Fruit fly (Drosophila melanogaster) whole organism, prepupa: Measurements from ENCODE around the gene Mgat4a.

ENCODE experiments used
- Blimp-1 ChIP-seq: fragments of 200-800 bp; sonication (Bioruptor generic); optimal IDR thresholded peaks from 3 replicates; lab custom pipeline; 2017; ENCODE audit warnings: missing biosample characterization, missing genetic modification characterization, mild to moderate bottlenecking, moderate library complexity, missing genetic modification reagents
- CG10669 ChIP-seq: fragments of 200-800 bp; sonication (Bioruptor generic); optimal IDR thresholded peaks from 3 replicates; lab custom pipeline; 2018; ENCODE audit warnings: missing biosample characterization, mild to moderate bottlenecking, missing genetic modification characterization, moderate library complexity
- CG11294 ChIP-seq: fragments of 200-800 bp; sonication (Bioruptor generic); IDR thresholded peaks from 2 replicates; pipeline ENCODE4 v1.3.6; 2022; ENCODE audit warnings: missing biosample characterization, missing genetic modification characterization
- CG11762 ChIP-seq: fragments of 200-800 bp; sonication (Bioruptor generic); optimal IDR thresholded peaks from 3 replicates; lab custom pipeline; 2016; ENCODE audit warnings: missing biosample characterization, missing genetic modification characterization; ENCODE audit not compliant: insufficient read depth
- CG11902 ChIP-seq: fragments of 200-800 bp; sonication (Bioruptor generic); optimal IDR thresholded peaks from 3 replicates; lab custom pipeline; 2016; ENCODE audit warnings: missing biosample characterization, missing genetic modification characterization
- CG1621 ChIP-seq: fragments of 200-800 bp; sonication (Bioruptor generic); optimal IDR thresholded peaks from 3 replicates; lab custom pipeline; 2018; ENCODE audit warnings: missing biosample characterization, mild to moderate bottlenecking, missing genetic modification characterization
- CG16779 ChIP-seq: fragments of 200-800 bp; sonication (Bioruptor generic); optimal IDR thresholded peaks from 3 replicates; lab custom pipeline; 2017; ENCODE audit warnings: missing biosample characterization, mild to moderate bottlenecking, missing genetic modification characterization
- CG3032 ChIP-seq: fragments of 200-800 bp; optimal IDR thresholded peaks from 2 replicates; lab custom pipeline; 2019; ENCODE audit warnings: missing biosample characterization, mild to moderate bottlenecking, missing genetic modification characterization, moderate library complexity
- CG31627 ChIP-seq: fragments of 200-800 bp; sonication (Bioruptor generic); optimal IDR thresholded peaks from 3 replicates; lab custom pipeline; 2016; ENCODE audit warnings: missing biosample characterization, missing genetic modification characterization
- CG32006 ChIP-seq: fragments of 200-800 bp; sonication (Bioruptor generic); optimal IDR thresholded peaks from 3 replicates; lab custom pipeline; 2017; ENCODE audit warnings: missing biosample characterization, mild to moderate bottlenecking, missing genetic modification characterization
- CG34406 ChIP-seq: fragments of 200-800 bp; sonication (Bioruptor generic); optimal IDR thresholded peaks from 3 replicates; lab custom pipeline; 2016; ENCODE audit warnings: missing biosample characterization, missing genetic modification characterization
- CG3919 ChIP-seq: fragments of 200-800 bp; sonication (Bioruptor generic); optimal IDR thresholded peaks from 3 replicates; lab custom pipeline; 2016; ENCODE audit warnings: missing biosample characterization, missing genetic modification characterization
- CG6163 ChIP-seq: fragments of 200-800 bp; sonication (Bioruptor generic); IDR thresholded peaks from 3 replicates; pipeline ENCODE4 v1.3.6; 2022; ENCODE audit warnings: missing biosample characterization, missing genetic modification characterization
- CG6276 ChIP-seq: fragments of 200-800 bp; sonication (Bioruptor generic); optimal IDR thresholded peaks from 2 replicates; lab custom pipeline; 2017; ENCODE audit warnings: missing biosample characterization, mild to moderate bottlenecking, missing genetic modification characterization
- CG6792 ChIP-seq: fragments of 200-800 bp; sonication (Bioruptor generic); optimal IDR thresholded peaks from 3 replicates; lab custom pipeline; 2016; ENCODE audit warnings: missing biosample characterization, missing genetic modification characterization
- CG6854 ChIP-seq: fragments of 200-800 bp; sonication (Bioruptor generic); optimal IDR thresholded peaks from 2 replicates; lab custom pipeline; 2017; ENCODE audit warnings: missing biosample characterization, mild to moderate bottlenecking, missing genetic modification characterization
- CG8119 ChIP-seq: fragments of 200-800 bp; sonication (Bioruptor generic); IDR thresholded peaks from 3 replicates; pipeline ENCODE4 v1.3.6; 2022; ENCODE audit warnings: missing biosample characterization, missing genetic modification characterization
- CG8319 ChIP-seq: fragments of 200-800 bp; sonication (Bioruptor generic); optimal IDR thresholded peaks from 3 replicates; lab custom pipeline; 2016; ENCODE audit warnings: missing biosample characterization, missing genetic modification characterization
- CG8632 ChIP-seq: fragments of 200-800 bp; sonication (Bioruptor generic); optimal IDR thresholded peaks from 3 replicates; lab custom pipeline; 2016; ENCODE audit warnings: missing biosample characterization, missing genetic modification characterization
- CG9139 ChIP-seq: fragments of 200-800 bp; sonication (Bioruptor generic); optimal IDR thresholded peaks from 3 replicates; lab custom pipeline; 2017; ENCODE audit warnings: missing biosample characterization, mild to moderate bottlenecking, missing genetic modification characterization
- Eip75B ChIP-seq: fragments of 200-800 bp; sonication (Bioruptor generic); optimal IDR thresholded peaks from 3 replicates; lab custom pipeline; 2016; ENCODE audit warnings: missing biosample characterization, missing genetic modification characterization
- Eip78C ChIP-seq: fragments of 200-800 bp; sonication (Bioruptor generic); peaks from one replicate; lab custom pipeline; 2016; ENCODE audit warnings: missing biosample characterization, missing genetic modification characterization
- Eip93F ChIP-seq: fragments of 200-800 bp; sonication (Bioruptor generic); optimal IDR thresholded peaks from 2 replicates; lab custom pipeline; 2016; ENCODE audit warnings: missing biosample characterization, mild to moderate bottlenecking, missing genetic modification characterization
- Ets21C ChIP-seq: fragments of 200-800 bp; sonication (Bioruptor generic); optimal IDR thresholded peaks from 3 replicates; lab custom pipeline; 2016; ENCODE audit warnings: missing biosample characterization, missing genetic modification characterization
- Ets96B ChIP-seq: fragments of 200-800 bp; optimal IDR thresholded peaks from 2 replicates; lab custom pipeline; 2019; ENCODE audit warnings: missing biosample characterization, mild to moderate bottlenecking, missing genetic modification characterization, moderate library complexity
- Gug ChIP-seq: fragments of 200-800 bp; sonication (Bioruptor generic); IDR thresholded peaks from 2 replicates; pipeline ENCODE4 v1.3.6; 2022; ENCODE audit warnings: missing biosample characterization, missing genetic modification characterization
- Hr38 ChIP-seq: sonication (Bioruptor generic); optimal IDR thresholded peaks from 2 replicates; lab custom pipeline; 2016; ENCODE audit warnings: missing biosample characterization, missing genetic modification characterization
- Hr39 ChIP-seq: fragments of 200-800 bp; sonication (Bioruptor generic); optimal IDR thresholded peaks from 2 replicates; lab custom pipeline; 2016; ENCODE audit warnings: missing biosample characterization, missing genetic modification characterization
- Hr4 ChIP-seq: fragments of 200-800 bp; sonication (Bioruptor generic); optimal IDR thresholded peaks from 3 replicates; lab custom pipeline; 2016; ENCODE audit warnings: missing biosample characterization, missing genetic modification characterization
- Met ChIP-seq: fragments of 200-800 bp; sonication (Bioruptor generic); optimal IDR thresholded peaks from 3 replicates; lab custom pipeline; 2016; ENCODE audit warnings: missing biosample characterization, missing genetic modification characterization
- Smox ChIP-seq: fragments of 200-800 bp; sonication (Bioruptor generic); optimal IDR thresholded peaks from 3 replicates; lab custom pipeline; 2016; ENCODE audit warnings: missing biosample characterization, missing genetic modification characterization
- Sox14 ChIP-seq: fragments of 200-800 bp; sonication (Bioruptor generic); optimal IDR thresholded peaks from 3 replicates; lab custom pipeline; 2016; ENCODE audit warnings: missing biosample characterization, missing genetic modification characterization
- Sox15 ChIP-seq: fragments of 200-800 bp; sonication (Bioruptor generic); optimal IDR thresholded peaks from 3 replicates; lab custom pipeline; 2016; ENCODE audit warnings: missing biosample characterization, missing genetic modification characterization
- achi ChIP-seq: fragments of 200-800 bp; sonication (Bioruptor generic); optimal IDR thresholded peaks from 3 replicates; lab custom pipeline; 2016; ENCODE audit warnings: missing biosample characterization, missing genetic modification characterization
- dac ChIP-seq: fragments of 200-800 bp; sonication (Bioruptor generic); optimal IDR thresholded peaks from 2 replicates; lab custom pipeline; 2017; ENCODE audit warnings: missing biosample characterization, mild to moderate bottlenecking, missing genetic modification characterization
- dsx ChIP-seq: fragments of 200-800 bp; optimal IDR thresholded peaks from 3 replicates; lab custom pipeline; 2019; ENCODE audit warnings: missing biosample characterization, mild to moderate bottlenecking, missing genetic modification characterization, moderate library complexity; ENCODE audit not compliant: poor library complexity, severe bottlenecking
- eg ChIP-seq: fragments of 200-800 bp; sonication (Bioruptor generic); IDR thresholded peaks from 3 replicates; pipeline ENCODE4 v1.3.6; 2022; ENCODE audit warnings: missing biosample characterization, missing genetic modification characterization
- esn ChIP-seq: fragments of 200-800 bp; sonication (Bioruptor generic); optimal IDR thresholded peaks from 2 replicates; lab custom pipeline; 2016; ENCODE audit warnings: missing biosample characterization, mild to moderate bottlenecking, missing genetic modification characterization, moderate library complexity
- fd85E ChIP-seq: fragments of 200-800 bp; sonication (Bioruptor generic); optimal IDR thresholded peaks from 3 replicates; lab custom pipeline; 2016; ENCODE audit warnings: missing biosample characterization, missing genetic modification characterization
- fkh ChIP-seq: fragments of 200-800 bp; sonication (Bioruptor generic); optimal IDR thresholded peaks from 3 replicates; lab custom pipeline; 2017; ENCODE audit warnings: missing biosample characterization, mild to moderate bottlenecking, missing genetic modification characterization, moderate library complexity
- lz ChIP-seq: fragments of 200-800 bp; sonication (Bioruptor generic); optimal IDR thresholded peaks from 3 replicates; lab custom pipeline; 2016; ENCODE audit warnings: missing biosample characterization, missing genetic modification characterization
- net ChIP-seq: fragments of 200-800 bp; sonication (Bioruptor generic); optimal IDR thresholded peaks from 3 replicates; lab custom pipeline; 2016; ENCODE audit warnings: missing biosample characterization, missing genetic modification characterization
- pdm3 ChIP-seq: fragments of 200-800 bp; sonication (Bioruptor generic); optimal IDR thresholded peaks from 3 replicates; lab custom pipeline; 2016; ENCODE audit warnings: missing biosample characterization, missing genetic modification characterization
- spab ChIP-seq: fragments of 200-800 bp; sonication (Bioruptor generic); optimal IDR thresholded peaks from 2 replicates; lab custom pipeline; 2017; ENCODE audit warnings: missing biosample characterization, mild to moderate bottlenecking, missing genetic modification characterization, missing genetic modification reagents
- ss ChIP-seq, 2 experiments: fragments of 200-800 bp; sonication (Bioruptor generic); optimal IDR thresholded peaks; 2 replicates in 1 of 2; 3 replicates in 1 of 2; lab custom pipeline; 2017 to 2018; ENCODE audit warnings: mild to moderate bottlenecking in 2 of 2, missing biosample characterization in 2 of 2, missing genetic modification characterization in 2 of 2, moderate library complexity in 1 of 2
- svp ChIP-seq: fragments of 200-800 bp; sonication (Bioruptor generic); peaks from one replicate; lab custom pipeline; 2016; ENCODE audit warnings: missing biosample characterization, missing genetic modification characterization
- topi ChIP-seq: fragments of 200-800 bp; sonication (Bioruptor generic); optimal IDR thresholded peaks from 3 replicates; lab custom pipeline; 2016; ENCODE audit warnings: missing biosample characterization, missing genetic modification characterization

Mgat4a gene

dm6 chr3L:14785492-14785916 lies 23.7 kb downstream of the Mgat4a start (continued):
- TF ChIP-seq achi (GFP tag; lab: Kevin White, UChicago) (peak; percentile 81), esn (GFP tag; lab: Kevin White, UChicago) (peak; percentile 60), fkh (GFP tag; lab: Kevin White, UChicago) (no peak), dac (peak; percentile 68), CG31627 (GFP tag; lab: Kevin White, UChicago) (peak; percentile 86), Eip75B (GFP tag; lab: Kevin White, UChicago) (peak; percentile 79), Smox (peak; percentile 68), CG8319 (GFP tag; lab: Kevin White, UChicago) (peak; percentile 69), CG34406 (GFP tag; lab: Kevin White, UChicago) (peak; percentile 54), CG16779 (tag; lab: Kevin White, UChicago) (peak; percentile 42), CG32006 (peak; percentile 94), Ets21C (GFP tag; lab: Kevin White, UChicago) (peak; percentile 44), CG8119 (GFP tag; lab: Robert Waterston, UW) (peak; percentile 84), Hr38 (GFP tag; lab: Kevin White, UChicago) (no peak), Ets96B (tag; lab: Kevin White, UChicago) (peak; percentile 80), pdm3 (GFP tag; lab: Kevin White, UChicago) (peak; percentile 87), svp (GFP tag; lab: Kevin White, UChicago) (peak; percentile 93), lz (GFP tag; lab: Kevin White, UChicago) (peak; percentile 70)

- TF ChIP-seq CG1621 (tag; lab: Kevin White, UChicago) (peak; percentile 45), svp (GFP tag; lab: Kevin White, UChicago) (peak; percentile 83), CG6163 (GFP tag; lab: Robert Waterston, UW) (peak; percentile 52; the same call in 2 of the 3 replicates), CG9139 (GFP tag; lab: Kevin White, UChicago) (peak; percentile 33), eg (peak; percentile 76), Eip78C (GFP tag; lab: Kevin White, UChicago) (peak; percentile 74), topi (GFP tag; lab: Kevin White, UChicago) (peak; percentile 25), Hr39 (GFP tag; lab: Kevin White, UChicago) (peak; percentile 75), CG8632 (GFP tag; lab: Kevin White, UChicago) (peak; percentile 84), ss (GFP tag; optimal IDR thresholded peaks at IDR 0.05; lab: Kevin White, UChicago) (peak; percentile 41 to 65), dac (peak; percentile 51), CG8119 (GFP tag; lab: Robert Waterston, UW) (peak; percentile 75), achi (GFP tag; lab: Kevin White, UChicago) (peak; percentile 82), Sox15 (GFP tag; lab: Kevin White, UChicago) (peak; percentile 75), Gug (peak; percentile 58), Sox14 (GFP tag; lab: Kevin White, UChicago) (peak; percentile 60), Blimp-1 (GFP tag; lab: Kevin White, UChicago) (peak; percentile 59), CG11762 (peak; percentile 50), Ets21C (GFP tag; lab: Kevin White, UChicago) (peak; percentile 58), CG3032 (tag; lab: Kevin White, UChicago) (peak; percentile 83), lz (GFP tag; lab: Kevin White, UChicago) (peak; percentile 73), CG10669 (peak; percentile 64), Eip75B (GFP tag; lab: Kevin White, UChicago) (peak; percentile 22), Met (GFP tag; lab: Kevin White, UChicago) (peak; percentile 65), CG32006 (peak; percentile 83), dsx (GFP tag; lab: Kevin White, UChicago) (peak; percentile 76), esn (GFP tag; lab: Kevin White, UChicago) (peak; percentile 74), CG6854 (peak; percentile 22), Hr4 (GFP tag; lab: Kevin White, UChicago) (peak; percentile 69), Hr38 (GFP tag; lab: Kevin White, UChicago) (no peak), Eip93F (GFP tag; lab: Kevin White, UChicago) (peak; percentile 51), net (GFP tag; lab: Kevin White, UChicago) (peak; percentile 73), spab (peak; percentile 51), CG6792 (GFP tag; lab: Kevin White, UChicago) (peak; percentile 67), CG31627 (GFP tag; lab: Kevin White, UChicago) (peak; percentile 76), CG34406 (GFP tag; lab: Kevin White, UChicago) (peak; percentile 80), CG3919 (GFP tag; lab: Kevin White, UChicago) (peak; percentile 66), fd85E (GFP tag; lab: Kevin White, UChicago) (no peak), CG11294 (GFP tag; lab: Robert Waterston, UW) (peak; percentile 14; the same call in 1 of the 2 replicates), CG11902 (peak; percentile 62), CG6276 (GFP tag; lab: Kevin White, UChicago) (peak; percentile 52)
These were observed 24.5 kb downstream of the Mgat4a start, which contains the start of the genes bmm and Tdrd3 for dm6 chr3L:14786230-14786850. bmm (minus strand) TSS chr3L:14786412. Tdrd3 (plus strand) TSS chr3L:14786791.
